Fruit fly (Drosophila melanogaster) whole organism, embryonic: Measurements from ENCODE around the gene chic.

Experiments used
- Ada2b ChIP-seq: fragments of 200-800 bp; sonication (Bioruptor generic); IDR thresholded peaks from 2 replicates; pipeline ENCODE4 v1.3.6; 2022; ENCODE audit warnings: missing biosample characterization, missing genetic modification characterization
- Bteb2 ChIP-seq: fragments of 200-800 bp; sonication (Bioruptor generic); optimal IDR thresholded peaks from 2 replicates; lab custom pipeline; 2016; ENCODE audit warnings: missing biosample characterization, missing genetic modification characterization
- CG12659 ChIP-seq: fragments of 200-800 bp; sonication (Bioruptor generic); optimal IDR thresholded peaks from 3 replicates; lab custom pipeline; 2017; ENCODE audit warnings: mild to moderate bottlenecking, missing biosample characterization, missing genetic modification reagents, missing genetic modification characterization
- CG12744 ChIP-seq: fragments of 200-800 bp; sonication (Bioruptor generic); optimal IDR thresholded peaks from 2 replicates; lab custom pipeline; 2016; ENCODE audit warnings: missing biosample characterization, missing genetic modification characterization
- CG15696 ChIP-seq: fragments of 200-800 bp; sonication (Bioruptor generic); optimal IDR thresholded peaks from 2 replicates; lab custom pipeline; 2019; ENCODE audit warnings: missing biosample characterization, mild to moderate bottlenecking, missing genetic modification characterization, moderate library complexity
- CG1602 ChIP-seq: fragments of 200-800 bp; sonication (Bioruptor generic); optimal IDR thresholded peaks from 3 replicates; lab custom pipeline; 2016; ENCODE audit warnings: missing biosample characterization, missing genetic modification characterization
- CG17385 ChIP-seq: fragments of 200-800 bp; sonication (Bioruptor generic); optimal IDR thresholded peaks from 3 replicates; lab custom pipeline; 2018; ENCODE audit warnings: missing biosample characterization, mild to moderate bottlenecking, missing genetic modification characterization
- CG18262 ChIP-seq: fragments of 200-800 bp; optimal IDR thresholded peaks from 3 replicates; lab custom pipeline; 2019; ENCODE audit warnings: missing biosample characterization, mild to moderate bottlenecking, missing genetic modification characterization, moderate library complexity
- CG31365 ChIP-seq: fragments of 200-800 bp; sonication (Bioruptor generic); optimal IDR thresholded peaks from 2 replicates; lab custom pipeline; 2018; ENCODE audit warnings: missing biosample characterization, mild to moderate bottlenecking, missing genetic modification characterization
- CG32767 ChIP-seq: fragments of 200-800 bp; sonication (Bioruptor generic); IDR thresholded peaks from 2 replicates; pipeline ENCODE4 v1.3.6; 2022; ENCODE audit warnings: missing biosample characterization, missing genetic modification characterization
- CG33557 ChIP-seq: fragments of 200-800 bp; sonication (Bioruptor generic); optimal IDR thresholded peaks from 2 replicates; lab custom pipeline; 2019; ENCODE audit warnings: missing biosample characterization, mild to moderate bottlenecking, missing genetic modification characterization, moderate library complexity
- CG3726 ChIP-seq: fragments of 200-800 bp; sonication (Bioruptor generic); IDR thresholded peaks from 3 replicates; pipeline ENCODE4, ENCODE4 v1.3.6; 2022; ENCODE audit warnings: missing biosample characterization, missing genetic modification characterization
- CG4617 ChIP-seq: fragments of 200-800 bp; sonication (Bioruptor generic); optimal IDR thresholded peaks from 3 replicates; lab custom pipeline; 2016; ENCODE audit warnings: missing biosample characterization, missing genetic modification characterization, borderline replicate concordance
- CG4854 ChIP-seq: fragments of 200-800 bp; sonication (Bioruptor generic); optimal IDR thresholded peaks from 2 replicates; lab custom pipeline; 2016; ENCODE audit warnings: missing biosample characterization, missing genetic modification characterization, inconsistent platforms
- CG5953 ChIP-seq: fragments of 200-800 bp; sonication (Bioruptor generic); IDR thresholded peaks from 2 replicates; pipeline ENCODE4 v1.3.6; 2022; ENCODE audit warnings: missing biosample characterization, missing genetic modification characterization
- CG6654 ChIP-seq: fragments of 200-800 bp; sonication (Bioruptor generic); optimal IDR thresholded peaks from 2 replicates; lab custom pipeline; 2017; ENCODE audit warnings: missing biosample characterization, mild to moderate bottlenecking, missing genetic modification characterization
- CG7357 ChIP-seq: fragments of 200-800 bp; sonication (Bioruptor generic); IDR thresholded peaks from 3 replicates; pipeline ENCODE4 v1.3.6; 2022; ENCODE audit warnings: missing biosample characterization, missing genetic modification characterization
- CG7372 ChIP-seq: fragments of 200-800 bp; sonication (Bioruptor generic); IDR thresholded peaks from 2 replicates; pipeline ENCODE4 v1.3.6; 2022; ENCODE audit warnings: missing biosample characterization, missing genetic modification characterization
- CHES-1-like ChIP-seq: fragments of 200-800 bp; sonication (Bioruptor generic); optimal IDR thresholded peaks from 2 replicates; lab custom pipeline; 2016; ENCODE audit warnings: missing biosample characterization, missing genetic modification characterization
- Doc2 ChIP-seq: fragments of 200-800 bp; sonication (Bioruptor generic); IDR thresholded peaks from 2 replicates; pipeline ENCODE4 v1.3.6; 2022; ENCODE audit warnings: missing biosample characterization, missing genetic modification characterization
- Dref ChIP-seq: fragments of 200-800 bp; sonication (Bioruptor generic); IDR thresholded peaks from 2 replicates; pipeline ENCODE4 v1.3.6; 2022; ENCODE audit warnings: missing biosample characterization, missing genetic modification characterization
- H2.0 ChIP-seq: fragments of 200-800 bp; sonication (Bioruptor generic); IDR thresholded peaks from 2 replicates; pipeline ENCODE4 v1.3.6; 2022; ENCODE audit warnings: missing biosample characterization, missing genetic modification characterization
- HLH54F ChIP-seq: fragments of 200-800 bp; sonication (Bioruptor generic); optimal IDR thresholded peaks from 3 replicates; lab custom pipeline; 2016; ENCODE audit warnings: missing biosample characterization, missing genetic modification characterization
- Hr51 ChIP-seq, 2 experiments: fragments of 200-800 bp; sonication (Bioruptor generic); optimal IDR thresholded peaks; 2 replicates in 1 of 2; 3 replicates in 1 of 2; lab custom pipeline; 2016 to 2018; ENCODE audit warnings: missing biosample characterization in 2 of 2, missing genetic modification characterization in 2 of 2, mild to moderate bottlenecking in 1 of 2, moderate library complexity in 1 of 2
- Hr78 ChIP-seq, 2 experiments: fragments of 200-800 bp in 1 of 2; fragments of >200 bp in 1 of 2; sonication (Bioruptor generic) in 1 of 2; optimal IDR thresholded peaks; 2 replicates each; lab custom pipeline; 2017 to 2019; ENCODE audit warnings: missing biosample characterization in 2 of 2, missing genetic modification characterization in 2 of 2, mild to moderate bottlenecking in 1 of 2, moderate library complexity in 1 of 2
- NC2α ChIP-seq: fragments of 200-800 bp; sonication (Bioruptor generic); optimal IDR thresholded peaks from 2 replicates; lab custom pipeline; 2016; ENCODE audit warnings: missing biosample characterization, missing genetic modification characterization
- PHDP ChIP-seq: fragments of 200-800 bp; sonication (Bioruptor generic); optimal IDR thresholded peaks from 3 replicates; lab custom pipeline; 2018; ENCODE audit warnings: missing biosample characterization, mild to moderate bottlenecking, missing genetic modification characterization, moderate library complexity
- Ravus ChIP-seq: fragments of 200-800 bp; sonication (Bioruptor generic); IDR thresholded peaks from 2 replicates; pipeline ENCODE4 v1.3.6; 2022; ENCODE audit warnings: missing biosample characterization, missing genetic modification characterization
- Six4 ChIP-seq: fragments of 200-800 bp; sonication (Bioruptor generic); optimal IDR thresholded peaks from 2 replicates; lab custom pipeline; 2016; ENCODE audit warnings: missing biosample characterization, missing genetic modification characterization
- az2 ChIP-seq: fragments of 200-800 bp; sonication (Bioruptor generic); optimal IDR thresholded peaks from 3 replicates; lab custom pipeline; 2016; ENCODE audit warnings: missing biosample characterization, missing genetic modification characterization
- bbx ChIP-seq: fragments of 200-800 bp; sonication (Bioruptor generic); IDR thresholded peaks from 2 replicates; pipeline ENCODE4 v1.3.6; 2022; ENCODE audit warnings: missing biosample characterization, missing genetic modification characterization; ENCODE audit not compliant: partially characterized antibody
- crol ChIP-seq: fragments of 200-800 bp; sonication (Bioruptor generic); IDR thresholded peaks from 2 replicates; pipeline ENCODE4 v1.3.6; 2022; ENCODE audit warnings: missing biosample characterization, missing genetic modification characterization
- crp ChIP-seq, 2 experiments: fragments of 200-800 bp; sonication (Bioruptor generic); optimal IDR thresholded peaks; 2 replicates in 1 of 2; 3 replicates in 1 of 2; lab custom pipeline; 2017; ENCODE audit warnings: missing biosample characterization in 2 of 2, missing genetic modification characterization in 2 of 2, mild to moderate bottlenecking in 1 of 2, moderate library complexity in 1 of 2
- dati ChIP-seq: fragments of 200-800 bp; sonication (Bioruptor generic); IDR thresholded peaks from 2 replicates; pipeline ENCODE4 v1.3.6; 2022; ENCODE audit warnings: missing biosample characterization, missing genetic modification characterization
- esg ChIP-seq: fragments of 200-800 bp; sonication (Bioruptor generic); conservative IDR thresholded peaks from 2 replicates; pipeline ENCODE4 v1.3.6; 2022; ENCODE audit warnings: missing biosample characterization, missing genetic modification characterization
- fd3F ChIP-seq: fragments of 200-800 bp; sonication (Bioruptor generic); optimal IDR thresholded peaks from 2 replicates; lab custom pipeline; 2018; ENCODE audit warnings: missing biosample characterization, mild to moderate bottlenecking, missing genetic modification characterization, moderate library complexity
- gro ChIP-seq: fragments of 200-800 bp; sonication (Bioruptor generic); optimal IDR thresholded peaks from 2 replicates; lab custom pipeline; 2016; ENCODE audit warnings: missing biosample characterization, missing genetic modification characterization
- h ChIP-seq: fragments of >200 bp; optimal IDR thresholded peaks from 2 replicates; lab custom pipeline; 2017
- hb ChIP-seq: fragments of 200-800 bp; sonication (Bioruptor generic); IDR thresholded peaks from 3 replicates; pipeline ENCODE4 v1.3.6; 2022; ENCODE audit warnings: missing biosample characterization, missing genetic modification characterization; ENCODE audit not compliant: partially characterized antibody
- hbn ChIP-seq: fragments of 200-800 bp; sonication (Bioruptor generic); IDR thresholded peaks from 2 replicates; pipeline ENCODE4 v1.3.6; 2022; ENCODE audit warnings: missing biosample characterization, missing genetic modification characterization; ENCODE audit not compliant: partially characterized antibody
- hkb ChIP-seq, 2 experiments: fragments of 200-800 bp in 1 of 2; fragments of >200 bp in 1 of 2; sonication (Bioruptor generic) in 1 of 2; IDR thresholded peaks in 1 of 2; optimal IDR thresholded peaks in 1 of 2; 2 replicates each; pipeline versions ENCODE4 v1.3.6 to Lab custom; 2017 to 2022; ENCODE audit warnings: missing biosample characterization in 1 of 2, missing genetic modification characterization in 1 of 2
- insv ChIP-seq, 2 experiments: fragments of 200-800 bp; sonication (Bioruptor generic); optimal IDR thresholded peaks; 3 replicates each; lab custom pipeline; 2016 to 2018; ENCODE audit warnings: missing biosample characterization in 2 of 2, missing genetic modification characterization in 2 of 2
- nmo ChIP-seq: fragments of 200-800 bp; sonication (Bioruptor generic); optimal IDR thresholded peaks from 2 replicates; lab custom pipeline; 2018; ENCODE audit warnings: missing biosample characterization, mild to moderate bottlenecking, missing genetic modification characterization, moderate library complexity
- org-1 ChIP-seq: fragments of 200-800 bp; sonication (Bioruptor generic); optimal IDR thresholded peaks from 2 replicates; lab custom pipeline; 2017; ENCODE audit warnings: missing biosample characterization, missing genetic modification characterization
- run ChIP-seq: fragments of 200-800 bp; sonication (Bioruptor generic); optimal IDR thresholded peaks from 3 replicates; lab custom pipeline; 2018; ENCODE audit warnings: missing biosample characterization, mild to moderate bottlenecking, missing genetic modification characterization
- salm ChIP-seq: fragments of 200-800 bp; sonication (Bioruptor generic); optimal IDR thresholded peaks from 2 replicates; lab custom pipeline; 2018; ENCODE audit warnings: missing biosample characterization, mild to moderate bottlenecking, missing genetic modification characterization
- ssp ChIP-seq: fragments of 200-800 bp; sonication (Bioruptor generic); IDR thresholded peaks from 2 replicates; pipeline ENCODE4 v1.3.6; 2022; ENCODE audit warnings: missing biosample characterization, missing genetic modification characterization
- stc ChIP-seq: fragments of 200-800 bp; sonication (Bioruptor generic); IDR thresholded peaks from 2 replicates; pipeline ENCODE4 v1.3.6; 2022; ENCODE audit warnings: missing biosample characterization, missing genetic modification characterization
- tx ChIP-seq: fragments of 200-800 bp; sonication (Bioruptor generic); optimal IDR thresholded peaks from 2 replicates; lab custom pipeline; 2016; ENCODE audit warnings: missing biosample characterization, missing genetic modification characterization
- yki ChIP-seq: fragments of >200 bp; optimal IDR thresholded peaks from 3 replicates; lab custom pipeline; 2018
- z ChIP-seq: fragments of 200-800 bp; sonication (Bioruptor generic); IDR thresholded peaks from 3 replicates; pipeline ENCODE4 v1.3.6; 2022; ENCODE audit warnings: missing biosample characterization, missing genetic modification characterization

Gene chic

DNA sequence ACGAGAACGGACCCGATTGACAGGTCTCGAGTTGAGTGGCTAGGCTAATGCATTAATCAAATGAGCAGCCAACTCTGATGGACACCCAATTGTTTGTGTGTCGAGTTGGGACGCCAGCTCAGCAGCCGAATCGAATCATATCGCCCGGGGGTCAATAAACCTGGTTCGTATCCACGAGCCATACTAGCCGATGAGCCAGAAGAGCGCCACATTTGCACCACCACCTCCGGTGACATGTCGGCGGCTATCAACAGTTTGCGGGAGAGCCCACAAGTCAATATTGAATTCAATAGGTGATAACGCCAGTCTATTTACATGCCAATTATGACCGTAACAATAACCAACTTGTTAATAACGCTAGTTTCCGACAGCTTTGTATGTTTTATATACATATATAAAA, 6.7 kb downstream of the chic start (continued):
- TF ChIP-seq crp (GFP tag; optimal IDR thresholded peaks at IDR 0.05; lab: Kevin White, UChicago) (no peak), NC2α (GFP tag; lab: Kevin White, UChicago) (no peak), dati (no peak), Hr78 (GFP tag; optimal IDR thresholded peaks at IDR 0.05; lab: Kevin White, UChicago) (peak in 1 of 2 experiments; percentile 50), fd3F (GFP tag; lab: Kevin White, UChicago) (peak; percentile 54), esg (GFP tag; lab: Robert Waterston, UW) (no peak), org-1 (GFP tag; lab: Kevin White, UChicago) (peak; percentile 60), z (GFP tag; lab: Robert Waterston, UW) (peak; percentile 75), hkb (optimal IDR thresholded peaks at IDR 0.05; lab: Kevin White, UChicago) (no peak), hkb (GFP tag; IDR thresholded peaks at IDR 0.05; lab: Robert Waterston, UW) (peak; percentile 75), nmo (GFP tag; lab: Kevin White, UChicago) (no peak), ssp (GFP tag; lab: Robert Waterston, UW) (no peak), CG6654 (GFP tag; lab: Kevin White, UChicago) (no peak), Dref (GFP tag; lab: Robert Waterston, UW) (no peak), salm (peak; percentile 45), CG1602 (GFP tag; lab: Kevin White, UChicago) (no peak), az2 (GFP tag; lab: Kevin White, UChicago) (no peak), CG18262 (tag; lab: Kevin White, UChicago) (peak; percentile 38), CG12744 (GFP tag; lab: Kevin White, UChicago) (no peak), bbx (GFP tag; lab: Robert Waterston, UW) (no peak), gro (GFP tag; lab: Kevin White, UChicago) (no peak), CG7357 (GFP tag; lab: Robert Waterston, UW) (no peak), hb (GFP tag; lab: Robert Waterston, UW) (no peak), Bteb2 (GFP tag; lab: Kevin White, UChicago) (no peak), PHDP (peak; percentile 71), CG3726 (peak; percentile 31; the same call in 1 of the 3 replicates), CG31365 (peak; percentile 28), crol (GFP tag; lab: Robert Waterston, UW) (no peak), Hr51 (GFP tag; optimal IDR thresholded peaks at IDR 0.05; lab: Kevin White, UChicago) (peak; percentile 30 to 52), run (peak; percentile 55), HLH54F (GFP tag; lab: Kevin White, UChicago) (no peak), stc (peak; percentile 16; the same call in 1 of the 2 replicates), CG4854 (peak; percentile 27), H2.0 (GFP tag; lab: Robert Waterston, UW) (no peak; the same call in 1 of the 2 replicates), hbn (GFP tag; lab: Robert Waterston, UW) (no peak), CG5953 (0 out of 2 replicates have a peak, but pooled peaks have one; percentile 15), insv (GFP tag; optimal IDR thresholded peaks at IDR 0.05; lab: Kevin White, UChicago) (peak in 1 of 2 experiments; percentile 55), tx (GFP tag; lab: Kevin White, UChicago) (no peak), Ravus (GFP tag; lab: Robert Waterston, UW) (no peak), CHES-1-like (GFP tag; lab: Kevin White, UChicago) (no peak), CG33557 (GFP tag; lab: Kevin White, UChicago) (peak; percentile 61), CG4617 (GFP tag; lab: Kevin White, UChicago) (no peak), CG17385 (GFP tag; lab: Kevin White, UChicago) (peak; percentile 67), CG32767 (peak; percentile 48; the same call in 1 of the 2 replicates), h (lab: Kevin White, UChicago) (no peak), CG7372 (GFP tag; lab: Robert Waterston, UW) (no peak), CG15696 (tag; lab: Kevin White, UChicago) (peak; percentile 58), Six4 (GFP tag; lab: Kevin White, UChicago) (no peak), Ada2b (GFP tag; lab: Robert Waterston, UW) (0 out of 2 replicates have a peak, but pooled peaks have one; percentile 25), yki (lab: Kevin White, UChicago) (no peak), CG12659 (GFP tag; lab: Kevin White, UChicago) (peak; percentile 58), Doc2 (no peak)
